Worm (Caenorhabditis elegans) whole organism, midembryonic: ENCODE measurements around the gene fbxc-40.
"Not testable (repeated sequence)": the region's sequence is repeated elsewhere in the genome, so short reads cannot be mapped to it uniquely, and the experiment has no call there.

Source experiments
- T22C8.4 ChIP-seq: fragments of 200-800 bp; sonication (Bioruptor generic); IDR thresholded peaks from 2 replicates; pipeline ENCODE4 v1.3.6; 2022; ENCODE audit warnings: missing genetic modification characterization, missing compliant biosample characterization
- cog-1 ChIP-seq: sonication (generic microtip); optimal IDR thresholded peaks from 2 replicates; lab custom pipeline; 2016; ENCODE audit warnings: missing genetic modification characterization, missing compliant biosample characterization
- flt-1 ChIP-seq: fragments of 200-800 bp; sonication (Bioruptor generic); IDR thresholded peaks from 2 replicates; pipeline ENCODE4 v1.3.6; 2022; ENCODE audit warnings: missing genetic modification characterization, missing compliant biosample characterization
- klf-2 ChIP-seq: fragments of 200-800 bp; sonication (Bioruptor generic); conservative IDR thresholded peaks from 2 replicates; pipeline ENCODE4 v1.3.6; 2022; ENCODE audit warnings: missing genetic modification reagents, missing genetic modification characterization, missing compliant biosample characterization
- med-1 ChIP-seq: sonication (generic microtip); optimal IDR thresholded peaks from 2 replicates; lab custom pipeline; 2017; ENCODE audit warnings: missing genetic modification characterization, mild to moderate bottlenecking, missing compliant biosample characterization, antibody characterized with exemption, missing genetic modification reagents; ENCODE audit not compliant: insufficient read depth
- ref-1 ChIP-seq: fragments of 200-800 bp; sonication (Bioruptor generic); conservative IDR thresholded peaks from 2 replicates; pipeline ENCODE4 v1.3.6; 2022; ENCODE audit warnings: missing genetic modification reagents, missing genetic modification characterization, missing compliant biosample characterization
- tab-1 ChIP-seq: fragments of 200-800 bp; sonication (Bioruptor generic); IDR thresholded peaks from 2 replicates; pipeline ENCODE4 v1.3.6; 2022; ENCODE audit warnings: missing genetic modification characterization, missing compliant biosample characterization
- ztf-23 ChIP-seq: fragments of 200-800 bp; sonication (Bioruptor generic); IDR thresholded peaks from 2 replicates; pipeline ENCODE4 v1.3.6; 2022; ENCODE audit warnings: missing genetic modification reagents, missing genetic modification characterization, missing compliant biosample characterization
- ztf-29 ChIP-seq: fragments of 200-800 bp; sonication (Bioruptor generic); IDR thresholded peaks from 2 replicates; pipeline ENCODE4 v1.3.6; 2022; ENCODE audit warnings: missing genetic modification reagents, missing genetic modification characterization, missing compliant biosample characterization

Gene fbxc-40

ce11 chrII:961961-962360, 23.8 kb upstream of the fbxc-40 start, which contains the start of gene C32B5.13:
TSS of gene C32B5.13 (minus strand) at chrII:962061.
- TF ChIP-seq cog-1: no peak
- no peak for TF ChIP-seq tab-1 (GFP tag; lab: Robert Waterston, UW)
- TF ChIP-seq ref-1 (GFP tag; lab: Robert Waterston, UW): no peak
- TF ChIP-seq klf-2 (GFP tag; lab: Robert Waterston, UW): no peak
- no peak for TF ChIP-seq med-1 (GFP tag; lab: Kevin White, UChicago)
- TF ChIP-seq T22C8.4: no peak
- TF ChIP-seq ztf-23 (GFP tag; lab: Robert Waterston, UW): no peak
- no peak for TF ChIP-seq flt-1 (GFP tag; lab: Robert Waterston, UW)
- no peak for TF ChIP-seq ztf-29

- TF ChIP-seq T22C8.4; med-1 (GFP tag; lab: Kevin White, UChicago); flt-1 (GFP tag; lab: Robert Waterston, UW): not testable (repeated sequence)
Observed at ce11 chrII:966962-967361, 18.8 kb upstream of the fbxc-40 start, which contains the start of gene fbxc-18. TSS of gene fbxc-18 (minus strand) at chrII:967062.

ce11 chrII:968106-968505, 17.7 kb upstream of the fbxc-40 start, which contains the start of gene C32B5.6:
TSS of gene C32B5.6 (plus strand) at chrII:968406.
- TF ChIP-seq ztf-23 (GFP tag; lab: Robert Waterston, UW); klf-2 (GFP tag; lab: Robert Waterston, UW); T22C8.4: not testable (repeated sequence)

ce11 chrII:972850-973249, 13.0 kb upstream of the fbxc-40 start, which contains the start of gene C32B5.15:
TSS of gene C32B5.15 (minus strand) at chrII:972950.
- no peak for TF ChIP-seq flt-1 (GFP tag; lab: Robert Waterston, UW)

ce11 chrII:973999-974398, 11.8 kb upstream of the fbxc-40 start, which contains the start of gene fbxc-14:
TSS of gene fbxc-14 (plus strand) at chrII:974299.
- TF ChIP-seq cog-1 (no peak), med-1 (GFP tag; lab: Kevin White, UChicago) (no peak), klf-2 (GFP tag; lab: Robert Waterston, UW) (no peak), ref-1 (GFP tag; lab: Robert Waterston, UW) (no peak), T22C8.4 (no peak), ztf-29 (no peak), flt-1 (GFP tag; lab: Robert Waterston, UW) (no peak), ztf-23 (GFP tag; lab: Robert Waterston, UW) (no peak), tab-1 (GFP tag; lab: Robert Waterston, UW) (no peak)

- no peak for TF ChIP-seq ztf-29
- TF ChIP-seq flt-1 (GFP tag; lab: Robert Waterston, UW): no peak
- TF ChIP-seq ref-1 (GFP tag; lab: Robert Waterston, UW): no peak
- TF ChIP-seq cog-1: no peak
- TF ChIP-seq med-1 (GFP tag; lab: Kevin White, UChicago): no peak
Observed at ce11 chrII:979135-979534, 6.7 kb upstream of the fbxc-40 start, which contains the start of the genes fbxc-17 and fbxc-15. TSS of gene fbxc-17 (minus strand) at chrII:979235. TSS of gene fbxc-15 (plus strand) at chrII:979423.

- TF ChIP-seq klf-2 (GFP tag; lab: Robert Waterston, UW): no peak
- TF ChIP-seq ztf-29: no peak
- no peak for TF ChIP-seq med-1 (GFP tag; lab: Kevin White, UChicago)
- no peak for TF ChIP-seq T22C8.4
- no peak for TF ChIP-seq ztf-23 (GFP tag; lab: Robert Waterston, UW)
- TF ChIP-seq tab-1 (GFP tag; lab: Robert Waterston, UW): no peak
- no peak for TF ChIP-seq cog-1
- no peak for TF ChIP-seq flt-1 (GFP tag; lab: Robert Waterston, UW)
- no peak for TF ChIP-seq ref-1 (GFP tag; lab: Robert Waterston, UW)
Observed at ce11 chrII:982842-983241, 3.0 kb upstream of the fbxc-40 start, which contains the start of gene srh-274. TSS of gene srh-274 (plus strand) at chrII:983142.

ce11 chrII:988437-988836, 2.6 kb downstream of the fbxc-40 start, which contains the start of gene fbxc-39:
TSS of gene fbxc-39 (plus strand) at chrII:988737.
- TF ChIP-seq ztf-29 (no peak), med-1 (GFP tag; lab: Kevin White, UChicago) (no peak), ztf-23 (GFP tag; lab: Robert Waterston, UW) (no peak)

- TF ChIP-seq T22C8.4 (no peak), med-1 (GFP tag; lab: Kevin White, UChicago) (no peak), ztf-29 (no peak), klf-2 (GFP tag; lab: Robert Waterston, UW) (no peak), ztf-23 (GFP tag; lab: Robert Waterston, UW) (no peak), tab-1 (GFP tag; lab: Robert Waterston, UW) (no peak), ref-1 (GFP tag; lab: Robert Waterston, UW) (no peak), flt-1 (GFP tag; lab: Robert Waterston, UW) (no peak), cog-1 (no peak)
Observed at ce11 chrII:991300-991699, 5.5 kb downstream of the fbxc-40 start, which contains the start of gene fbxc-42. TSS of gene fbxc-42 (plus strand) at chrII:991600.

ce11 chrII:994231-994630, 8.4 kb downstream of the fbxc-40 start, which contains the start of gene F45D11.7:
TSS of gene F45D11.7 (plus strand) at chrII:994531.
- TF ChIP-seq flt-1 (GFP tag; lab: Robert Waterston, UW); ref-1 (GFP tag; lab: Robert Waterston, UW); med-1 (GFP tag; lab: Kevin White, UChicago): not testable (repeated sequence)

- not testable (repeated sequence) for TF ChIP-seq klf-2 (GFP tag; lab: Robert Waterston, UW); T22C8.4; cog-1
Observed at ce11 chrII:996112-996511, 10.3 kb downstream of the fbxc-40 start, which contains the start of gene F45D11.11. TSS of gene F45D11.11 (minus strand) at chrII:996212.
